Fruit fly (Drosophila melanogaster): ENCODE measurements around the gene gdrd.

Gene gdrd

dm6 chr3L:14686251-14686650, 4.9 kb upstream of the gdrd start:
- no peak for TF ChIP-seq achi (GFP tag; optimal IDR thresholded peaks at IDR 0.05)
- no peak for TF ChIP-seq Sox102F (GFP tag; optimal IDR thresholded peaks at IDR 0.05)
- no peak for TF ChIP-seq fkh (GFP tag; optimal IDR thresholded peaks at IDR 0.05)
- no peak for TF ChIP-seq CG6163 (GFP tag; IDR thresholded peaks at IDR 0.05)
- no peak for TF ChIP-seq Hr38 (GFP tag; optimal IDR thresholded peaks at IDR 0.05)
- TF ChIP-seq Met (GFP tag; optimal IDR thresholded peaks at IDR 0.05): no peak
- no peak for TF ChIP-seq OdsH (GFP tag; optimal IDR thresholded peaks at IDR 0.05)
- no peak for TF ChIP-seq ss (GFP tag; optimal IDR thresholded peaks at IDR 0.05)
- TF ChIP-seq acj6 (GFP tag; optimal IDR thresholded peaks at IDR 0.05): no peak

dm6 chr3L:14697005-14697404, 5.9 kb downstream of the gdrd start, which contains the start of gene CG13474:
Gene CG13474, minus strand, starts transcription at chr3L:14697105.
- TF ChIP-seq Smox (GFP tag; optimal IDR thresholded peaks at IDR 0.05): no peak
- TF ChIP-seq Hr39 (GFP tag; optimal IDR thresholded peaks at IDR 0.05): no peak
- TF ChIP-seq CG3919 (GFP tag; optimal IDR thresholded peaks at IDR 0.05): no peak
- TF ChIP-seq CG34406 (GFP tag; optimal IDR thresholded peaks at IDR 0.05): no peak
- TF ChIP-seq eg (GFP tag; IDR thresholded peaks at IDR 0.05): no peak
- no peak for TF ChIP-seq salr (GFP tag; optimal IDR thresholded peaks at IDR 0.05)
- no peak for TF ChIP-seq spab (GFP tag; optimal IDR thresholded peaks at IDR 0.05)
- TF ChIP-seq vri (GFP tag; optimal IDR thresholded peaks at IDR 0.05): no peak
- TF ChIP-seq fd85E (GFP tag; optimal IDR thresholded peaks at IDR 0.05): no peak
- TF ChIP-seq CG9139 (GFP tag; optimal IDR thresholded peaks at IDR 0.05): no peak
- TF ChIP-seq Eip75B (GFP tag; optimal IDR thresholded peaks at IDR 0.05): no peak
- TF ChIP-seq ss (GFP tag; optimal IDR thresholded peaks at IDR 0.05): no peak
- TF ChIP-seq dsx (GFP tag; optimal IDR thresholded peaks at IDR 0.05; ENCODE audit: poor library complexity, severe bottlenecking): no peak
- TF ChIP-seq CG15336 (GFP tag; IDR thresholded peaks at IDR 0.05): no peak
- TF ChIP-seq Met (GFP tag; optimal IDR thresholded peaks at IDR 0.05): no peak
- no peak for TF ChIP-seq CG6854 (GFP tag; optimal IDR thresholded peaks at IDR 0.05)

- TF ChIP-seq CG3919 (GFP tag; optimal IDR thresholded peaks at IDR 0.05) (no peak), Ets96B (tag; optimal IDR thresholded peaks at IDR 0.05) (no peak), Sox14 (GFP tag; optimal IDR thresholded peaks at IDR 0.05) (no peak), vri (GFP tag; optimal IDR thresholded peaks at IDR 0.05) (no peak)
These were observed 10.4 kb downstream of the gdrd start, which contains the start of gene CG17177 for dm6 chr3L:14701578-14701977. Gene CG17177, minus strand, starts transcription at chr3L:14701678.

- no peak for TF ChIP-seq CG15336 (GFP tag; IDR thresholded peaks at IDR 0.05)
- no peak for TF ChIP-seq lz (GFP tag; optimal IDR thresholded peaks at IDR 0.05)
These were observed 14.0 kb downstream of the gdrd start, which contains the start of gene CG13476 for dm6 chr3L:14705164-14705563. Gene CG13476, plus strand, starts transcription at chr3L:14705464.

dm6 chr3L:14706461-14706880, 15.3 kb downstream of the gdrd start:
- TF ChIP-seq CG31627 (GFP tag; optimal IDR thresholded peaks at IDR 0.05) (no peak), CG7368 (GFP tag; optimal IDR thresholded peaks at IDR 0.05) (peak; percentile 14), Met (GFP tag; optimal IDR thresholded peaks at IDR 0.05) (peak; percentile 29), topi (GFP tag; optimal IDR thresholded peaks at IDR 0.05) (peak; percentile 9), Eip75B (GFP tag; optimal IDR thresholded peaks at IDR 0.05) (peak; percentile 40), svp (GFP tag) (peak; percentile 84), CG11762 (GFP tag; optimal IDR thresholded peaks at IDR 0.05; ENCODE audit: insufficient read depth) (no peak), CG3919 (GFP tag; optimal IDR thresholded peaks at IDR 0.05) (no peak), CG9139 (GFP tag; optimal IDR thresholded peaks at IDR 0.05) (peak; percentile 60), Sox14 (GFP tag; optimal IDR thresholded peaks at IDR 0.05) (peak; percentile 9), ss (GFP tag; optimal IDR thresholded peaks at IDR 0.05) (no peak), vri (GFP tag; optimal IDR thresholded peaks at IDR 0.05) (peak; percentile 42), CG16779 (tag; optimal IDR thresholded peaks at IDR 0.05) (peak; percentile 32), CG1621 (tag; optimal IDR thresholded peaks at IDR 0.05) (peak; percentile 65), achi (GFP tag; optimal IDR thresholded peaks at IDR 0.05) (peak; percentile 26), net (GFP tag; optimal IDR thresholded peaks at IDR 0.05) (peak; percentile 15), Blimp-1 (GFP tag; optimal IDR thresholded peaks at IDR 0.05) (peak; percentile 9)
